Fruit fly (Drosophila melanogaster) whole organism, embryonic: ENCODE results near the gene sro.

Experiments
- Adf1 ChIP-seq: fragments of 200-800 bp; sonication (Bioruptor generic); IDR thresholded peaks from 2 replicates; pipeline ENCODE4 v1.3.6; 2022; ENCODE audit warnings: missing biosample characterization, missing genetic modification characterization
- Aef1 ChIP-seq: fragments of 200-800 bp; sonication (Bioruptor generic); IDR thresholded peaks from 3 replicates; pipeline ENCODE4 v1.3.6; 2022; ENCODE audit warnings: missing biosample characterization, missing genetic modification characterization
- Blimp-1 ChIP-seq: fragments of 200-800 bp; sonication (Bioruptor generic); optimal IDR thresholded peaks from 3 replicates; lab custom pipeline; 2018; ENCODE audit warnings: missing biosample characterization, missing genetic modification characterization, mild to moderate bottlenecking, moderate library complexity, missing genetic modification reagents
- C15 ChIP-seq: fragments of 200-800 bp; sonication (Bioruptor generic); IDR thresholded peaks from 3 replicates; pipeline ENCODE4 v1.3.6; 2022; ENCODE audit warnings: missing biosample characterization, missing genetic modification characterization
- CG10147 ChIP-seq: fragments of 200-800 bp; sonication (Bioruptor generic); optimal IDR thresholded peaks from 2 replicates; lab custom pipeline; 2019; ENCODE audit warnings: missing biosample characterization, mild to moderate bottlenecking, missing genetic modification characterization, moderate library complexity
- CG10274 ChIP-seq: fragments of 200-800 bp; sonication (Bioruptor generic); optimal IDR thresholded peaks from 3 replicates; lab custom pipeline; 2017; ENCODE audit warnings: missing biosample characterization, mild to moderate bottlenecking, missing genetic modification characterization
- CG11247 ChIP-seq: fragments of 200-800 bp; sonication (Bioruptor generic); IDR thresholded peaks from 2 replicates; pipeline ENCODE4 v1.3.6; 2022; ENCODE audit warnings: missing biosample characterization, missing genetic modification characterization
- CG12659 ChIP-seq: fragments of 200-800 bp; sonication (Bioruptor generic); optimal IDR thresholded peaks from 3 replicates; lab custom pipeline; 2017; ENCODE audit warnings: mild to moderate bottlenecking, missing biosample characterization, missing genetic modification reagents, missing genetic modification characterization
- CG13624 ChIP-seq: fragments of 200-800 bp; sonication (Bioruptor generic); optimal IDR thresholded peaks from 2 replicates; lab custom pipeline; 2016; ENCODE audit warnings: missing biosample characterization, missing genetic modification characterization
- CG14050 ChIP-seq: fragments of 200-800 bp; sonication (Bioruptor generic); IDR thresholded peaks from 3 replicates; pipeline ENCODE4 v1.3.6; 2022; ENCODE audit warnings: missing biosample characterization, missing genetic modification characterization
- CG16779 ChIP-seq: fragments of 200-800 bp; sonication (Bioruptor generic); IDR thresholded peaks from 2 replicates; pipeline ENCODE4 v1.3.6; 2022; ENCODE audit warnings: missing biosample characterization, missing genetic modification characterization
- CG16815 ChIP-seq: fragments of 200-800 bp; sonication (Bioruptor generic); optimal IDR thresholded peaks from 3 replicates; lab custom pipeline; 2017; ENCODE audit warnings: missing biosample characterization, mild to moderate bottlenecking, missing genetic modification characterization
- CG17802 ChIP-seq: fragments of 200-800 bp; sonication (Bioruptor generic); optimal IDR thresholded peaks from 2 replicates; lab custom pipeline; 2018; ENCODE audit warnings: missing biosample characterization, mild to moderate bottlenecking, missing genetic modification characterization, moderate library complexity
- CG42726 ChIP-seq: fragments of 200-800 bp; sonication (Bioruptor generic); IDR thresholded peaks from 2 replicates; pipeline ENCODE4 v1.3.6; 2022; ENCODE audit warnings: missing biosample characterization, missing genetic modification characterization; ENCODE audit not compliant: partially characterized antibody
- CG4820 ChIP-seq: fragments of 200-800 bp; sonication (Bioruptor generic); optimal IDR thresholded peaks from 3 replicates; lab custom pipeline; 2016; ENCODE audit warnings: missing biosample characterization, missing genetic modification characterization
- CG9609 ChIP-seq: fragments of 200-800 bp; sonication (Bioruptor generic); optimal IDR thresholded peaks from 3 replicates; lab custom pipeline; 2016; ENCODE audit warnings: missing biosample characterization, missing genetic modification characterization
- Dip3 ChIP-seq: fragments of 200-800 bp; sonication (Bioruptor generic); optimal IDR thresholded peaks from 3 replicates; lab custom pipeline; 2016; ENCODE audit warnings: missing biosample characterization, missing genetic modification characterization
- Eip74EF ChIP-seq, 2 experiments: fragments of 200-800 bp in 1 of 2; fragments of >200 bp in 1 of 2; sonication (Bioruptor generic) in 1 of 2; optimal IDR thresholded peaks; 2 replicates each; lab custom pipeline; 2017 to 2019; ENCODE audit warnings: missing biosample characterization in 2 of 2, missing genetic modification characterization in 2 of 2, mild to moderate bottlenecking in 1 of 2, moderate library complexity in 1 of 2
- H15 ChIP-seq: fragments of 200-800 bp; sonication (Bioruptor generic); IDR thresholded peaks from 3 replicates; pipeline ENCODE4 v1.3.6; 2022; ENCODE audit warnings: missing biosample characterization, missing genetic modification characterization
- Hand ChIP-seq: fragments of 200-800 bp; sonication (Bioruptor generic); optimal IDR thresholded peaks from 2 replicates; lab custom pipeline; 2017; ENCODE audit warnings: mild to moderate bottlenecking, missing biosample characterization, missing genetic modification reagents, missing genetic modification characterization
- Hmr ChIP-seq: fragments of 200-800 bp; sonication (Bioruptor generic); optimal IDR thresholded peaks from 3 replicates; lab custom pipeline; 2017; ENCODE audit warnings: mild to moderate bottlenecking, missing biosample characterization, missing genetic modification reagents, missing genetic modification characterization
- Lim3 ChIP-seq: fragments of 200-800 bp; sonication (Bioruptor generic); IDR thresholded peaks from 2 replicates; pipeline ENCODE4 v1.3.6; 2022; ENCODE audit warnings: missing biosample characterization, missing genetic modification characterization
- Med ChIP-seq: fragments of 200-800 bp; sonication (Bioruptor generic); peaks from one replicate; lab custom pipeline; 2016; ENCODE audit warnings: missing biosample characterization, missing genetic modification characterization, mild to moderate bottlenecking, inconsistent platforms, moderate library complexity
- NC2β ChIP-seq: fragments of 200-800 bp; sonication (Bioruptor generic); optimal IDR thresholded peaks from 2 replicates; lab custom pipeline; 2016; ENCODE audit warnings: missing biosample characterization, missing genetic modification characterization
- Sox100B ChIP-seq: fragments of 200-800 bp; sonication (Bioruptor generic); optimal IDR thresholded peaks from 3 replicates; lab custom pipeline; 2018; ENCODE audit warnings: missing biosample characterization, mild to moderate bottlenecking, missing genetic modification characterization
- Spps ChIP-seq: fragments of 200-800 bp; sonication (Bioruptor generic); optimal IDR thresholded peaks from 2 replicates; lab custom pipeline; 2018; ENCODE audit warnings: missing biosample characterization, mild to moderate bottlenecking, missing genetic modification characterization
- Sry-δ ChIP-seq: fragments of 200-800 bp; sonication (Bioruptor generic); optimal IDR thresholded peaks from 2 replicates; lab custom pipeline; 2016; ENCODE audit warnings: missing biosample characterization, missing genetic modification characterization
- Taf1 ChIP-seq: fragments of 200-800 bp; sonication (Bioruptor generic); IDR thresholded peaks from 2 replicates; pipeline ENCODE4 v1.3.6; 2022; ENCODE audit warnings: missing biosample characterization, missing genetic modification characterization
- Usf ChIP-seq: fragments of 200-800 bp; sonication (Bioruptor generic); optimal IDR thresholded peaks from 2 replicates; lab custom pipeline; 2017; ENCODE audit warnings: missing genotype, missing biosample characterization, missing genetic modification characterization
- YL-1 ChIP-seq: fragments of 200-800 bp; sonication (Bioruptor generic); optimal IDR thresholded peaks from 3 replicates; lab custom pipeline; 2017; ENCODE audit warnings: missing biosample characterization, mild to moderate bottlenecking, missing genetic modification characterization
- crol ChIP-seq: fragments of 200-800 bp; sonication (Bioruptor generic); IDR thresholded peaks from 2 replicates; pipeline ENCODE4 v1.3.6; 2022; ENCODE audit warnings: missing biosample characterization, missing genetic modification characterization
- eve ChIP-seq, 2 experiments: fragments of >200 bp; optimal IDR thresholded peaks; 2 replicates each; lab custom pipeline; 2017; ENCODE audit warnings: missing biosample characterization in 2 of 2, missing genetic modification characterization in 2 of 2
- ewg ChIP-seq: fragments of 200-800 bp; sonication (Bioruptor generic); optimal IDR thresholded peaks from 3 replicates; lab custom pipeline; 2017; ENCODE audit warnings: mild to moderate bottlenecking, missing biosample characterization, missing genetic modification reagents, missing genetic modification characterization
- exex ChIP-seq: fragments of 200-800 bp; sonication (Bioruptor generic); optimal IDR thresholded peaks from 4 replicates; lab custom pipeline; 2018; ENCODE audit warnings: missing biosample characterization, mild to moderate bottlenecking, missing genetic modification characterization, moderate library complexity
- ftz-f1 ChIP-seq: fragments of 200-800 bp; sonication (Bioruptor generic); optimal IDR thresholded peaks from 2 replicates; lab custom pipeline; 2016; ENCODE audit warnings: missing biosample characterization, missing genetic modification characterization
- gce ChIP-seq: fragments of 200-800 bp; sonication (Bioruptor generic); IDR thresholded peaks from 3 replicates; pipeline ENCODE4 v1.3.6; 2022; ENCODE audit warnings: missing biosample characterization, missing genetic modification characterization
- gcm2 ChIP-seq: fragments of 200-800 bp; sonication (Bioruptor generic); optimal IDR thresholded peaks from 2 replicates; lab custom pipeline; 2016; ENCODE audit warnings: missing biosample characterization, missing genetic modification characterization
- hbn ChIP-seq: fragments of 200-800 bp; sonication (Bioruptor generic); IDR thresholded peaks from 2 replicates; pipeline ENCODE4 v1.3.6; 2022; ENCODE audit warnings: missing biosample characterization, missing genetic modification characterization; ENCODE audit not compliant: partially characterized antibody
- jing ChIP-seq: fragments of 200-800 bp; sonication (Bioruptor generic); optimal IDR thresholded peaks from 2 replicates; lab custom pipeline; 2018; ENCODE audit warnings: missing biosample characterization, mild to moderate bottlenecking, missing genetic modification characterization
- oc ChIP-seq: fragments of 200-800 bp; sonication (Bioruptor generic); optimal IDR thresholded peaks from 2 replicates; lab custom pipeline; 2018; ENCODE audit warnings: missing biosample characterization, mild to moderate bottlenecking, missing genetic modification characterization, moderate library complexity
- pzg ChIP-seq: fragments of 200-800 bp; sonication (Bioruptor generic); optimal IDR thresholded peaks from 3 replicates; lab custom pipeline; 2018; ENCODE audit warnings: missing biosample characterization, mild to moderate bottlenecking, missing genetic modification characterization, moderate library complexity
- rib ChIP-seq: fragments of 200-800 bp; sonication (Bioruptor generic); IDR thresholded peaks from 2 replicates; pipeline ENCODE4 v1.3.6; 2022; ENCODE audit warnings: missing biosample characterization, missing genetic modification characterization
- salm ChIP-seq: fragments of 200-800 bp; sonication (Bioruptor generic); optimal IDR thresholded peaks from 2 replicates; lab custom pipeline; 2018; ENCODE audit warnings: missing biosample characterization, mild to moderate bottlenecking, missing genetic modification characterization
- sc ChIP-seq, 3 experiments: fragments of >200 bp in 2 of 3; fragments of 200-800 bp in 1 of 3; sonication (Bioruptor generic) in 1 of 3; optimal IDR thresholded peaks; 2 replicates in 2 of 3; 3 replicates in 1 of 3; lab custom pipeline; 2017; ENCODE audit warnings: mild to moderate bottlenecking in 1 of 3, missing biosample characterization in 1 of 3, missing genetic modification characterization in 1 of 3, missing genetic modification reagents in 1 of 3
- sima ChIP-seq: fragments of 200-800 bp; sonication (Bioruptor generic); optimal IDR thresholded peaks from 2 replicates; lab custom pipeline; 2016; ENCODE audit warnings: missing biosample characterization, missing genetic modification characterization
- slbo ChIP-seq: fragments of 200-800 bp; sonication (Bioruptor generic); IDR thresholded peaks from 2 replicates; pipeline ENCODE4 v1.3.6; 2022; ENCODE audit warnings: missing biosample characterization, missing genetic modification characterization
- slp2 ChIP-seq: fragments of 200-800 bp; sonication (Bioruptor generic); optimal IDR thresholded peaks from 2 replicates; lab custom pipeline; 2016; ENCODE audit warnings: missing biosample characterization, missing genetic modification characterization
- tna ChIP-seq: fragments of 200-800 bp; sonication (Bioruptor generic); IDR thresholded peaks from 2 replicates; pipeline ENCODE4 v1.3.6; 2022; ENCODE audit warnings: missing biosample characterization, missing genetic modification characterization; ENCODE audit not compliant: partially characterized antibody
- zen2 ChIP-seq: fragments of 200-800 bp; sonication (Bioruptor generic); IDR thresholded peaks from 3 replicates; pipeline ENCODE4 v1.3.6; 2022; ENCODE audit warnings: missing biosample characterization, missing genetic modification characterization; ENCODE audit not compliant: partially characterized antibody

Gene sro

dm6 chr3R:29772795-29773331 lies 21.5 kb upstream of the sro start (continued):
- TF ChIP-seq Sox100B (GFP tag; lab: Kevin White, UChicago) (no peak), slbo (no peak; the same call in 1 of the 2 replicates), salm (tag; lab: Kevin White, UChicago) (no peak), rib (GFP tag; lab: Robert Waterston, UW) (peak; percentile 68), Aef1 (GFP tag; lab: Robert Waterston, UW) (peak; percentile 78), Blimp-1 (GFP tag; lab: Kevin White, UChicago) (peak; percentile 62), Hmr (GFP tag; lab: Kevin White, UChicago) (peak; percentile 60), gce (GFP tag; lab: Robert Waterston, UW) (peak; percentile 37; the same call in 1 of the 3 replicates), Sry-δ (GFP tag; lab: Kevin White, UChicago) (no peak), Hand (GFP tag; lab: Kevin White, UChicago) (peak; percentile 75), NC2β (GFP tag; lab: Kevin White, UChicago) (no peak), C15 (GFP tag; lab: Robert Waterston, UW) (no peak), ewg (GFP tag; lab: Kevin White, UChicago) (no peak), ftz-f1 (GFP tag; lab: Kevin White, UChicago) (peak; percentile 17), CG14050 (GFP tag; lab: Robert Waterston, UW) (no peak), CG9609 (GFP tag; lab: Kevin White, UChicago) (no peak), CG42726 (peak; percentile 57), Spps (tag; lab: Kevin White, UChicago) (no peak), Eip74EF (GFP tag; optimal IDR thresholded peaks at IDR 0.05; lab: Kevin White, UChicago) (no peak), Dip3 (no peak), CG17802 (tag; lab: Kevin White, UChicago) (no peak), H15 (GFP tag; lab: Robert Waterston, UW) (no peak), CG12659 (GFP tag; lab: Kevin White, UChicago) (peak; percentile 17), Adf1 (GFP tag; lab: Robert Waterston, UW) (peak; percentile 89), CG16815 (GFP tag; lab: Kevin White, UChicago) (no peak), oc (tag; lab: Kevin White, UChicago) (peak; percentile 61), gcm2 (GFP tag; lab: Kevin White, UChicago) (no peak), hbn (peak; percentile 51), jing (no peak), CG16779 (0 out of 2 replicates have a peak, but pooled peaks have one; percentile 61), slp2 (GFP tag; lab: Kevin White, UChicago) (no peak), Med (GFP tag; lab: Kevin White, UChicago) (peak; percentile 92), CG10274 (GFP tag; lab: Kevin White, UChicago) (peak; percentile 39), pzg (peak; percentile 11), YL-1 (peak; percentile 71), CG11247 (GFP tag; lab: Robert Waterston, UW) (0 out of 2 replicates have a peak, but pooled peaks have one; percentile 11), eve (GFP tag; optimal IDR thresholded peaks at IDR 0.05; lab: Kevin White, UChicago) (no peak), tna (GFP tag; lab: Robert Waterston, UW) (peak; percentile 45; the same call in 1 of the 2 replicates), Lim3 (GFP tag; lab: Robert Waterston, UW) (no peak), CG13624 (peak; percentile 21), Usf (GFP tag; lab: Kevin White, UChicago) (no peak), CG4820 (GFP tag; lab: Kevin White, UChicago) (no peak), CG10147 (GFP tag; lab: Kevin White, UChicago) (no peak), sc (optimal IDR thresholded peaks at IDR 0.05; lab: Kevin White, UChicago) (no peak), sc (GFP tag; optimal IDR thresholded peaks at IDR 0.05; lab: Kevin White, UChicago) (no peak), Taf1 (GFP tag; lab: Robert Waterston, UW) (peak; percentile 22; the same call in 1 of the 2 replicates), crol (GFP tag; lab: Robert Waterston, UW) (peak; percentile 99), zen2 (peak; percentile 60; the same call in 2 of the 3 replicates), sima (GFP tag; lab: Kevin White, UChicago) (no peak), exex (peak; percentile 59)
